Worm (Caenorhabditis elegans): ENCODE measurements around the gene hsp-90.

ce11 chrV:14658131-14658530, 26.6 kb upstream of the hsp-90 start, which contains the start of gene slc-25A29:
- TF ChIP-seq ztf-23 (GFP tag; IDR thresholded peaks at IDR 0.05) (no peak), med-1 (GFP tag; optimal IDR thresholded peaks at IDR 0.05; ENCODE audit: insufficient read depth) (no peak), T22C8.4 (GFP tag; IDR thresholded peaks at IDR 0.05) (no peak), flt-1 (GFP tag; IDR thresholded peaks at IDR 0.05) (no peak)
